Worm (Caenorhabditis elegans) whole organism, L1 larva: Measurements from ENCODE around the gene F11G11.14.
A peak's percentile ranks its signal among the peaks of the same experiment; 100 is the strongest.

ENCODE experiments used
- C04F5.9 ChIP-seq: sonication (generic microtip); optimal IDR thresholded peaks from 2 replicates; lab custom pipeline; 2016; ENCODE audit warnings: missing genetic modification characterization, missing compliant biosample characterization
- F16B12.6 ChIP-seq: fragments of 150-350 bp; optimal IDR thresholded peaks from 2 replicates; lab custom pipeline; 2014; ENCODE audit warnings: missing biosample characterization, missing genetic modification characterization
- Y116A8C.19 ChIP-seq: sonication (generic microtip); optimal IDR thresholded peaks from 2 replicates; lab custom pipeline; 2016; ENCODE audit warnings: missing compliant biosample characterization, missing genetic modification characterization, borderline replicate concordance
- aha-1 ChIP-seq: fragments of 150-350 bp; optimal IDR thresholded peaks from 2 replicates; lab custom pipeline; 2014; ENCODE audit warnings: missing biosample characterization, missing genetic modification characterization
- alr-1 ChIP-seq: fragments of 200-800 bp; sonication (Bioruptor generic); optimal IDR thresholded peaks from 2 replicates; lab custom pipeline; 2018; ENCODE audit warnings: borderline replicate concordance, mild to moderate bottlenecking, missing genetic modification characterization, missing compliant biosample characterization
- aly-2 ChIP-seq: fragments of 150-350 bp; optimal IDR thresholded peaks from 2 replicates; lab custom pipeline; 2014; ENCODE audit warnings: missing biosample characterization, missing genetic modification characterization
- ceh-63 ChIP-seq: fragments of 200-800 bp; sonication (Bioruptor generic); optimal IDR thresholded peaks from 2 replicates; lab custom pipeline; 2018; ENCODE audit warnings: mild to moderate bottlenecking, missing genetic modification characterization, missing compliant biosample characterization
- ceh-82 ChIP-seq, 3 experiments: fragments of 150-350 bp in 1 of 3; sonication (generic microtip) in 2 of 3; optimal IDR thresholded peaks; 2 replicates each; lab custom pipeline; 2014 to 2017; ENCODE audit warnings: missing biosample characterization in 3 of 3, missing genetic modification characterization in 3 of 3
- ceh-88 ChIP-seq: fragments of 200-800 bp; sonication (Bioruptor generic); IDR thresholded peaks from 2 replicates; pipeline ENCODE4 v1.3.6; 2022; ENCODE audit warnings: missing genetic modification characterization, missing compliant biosample characterization
- ces-1 ChIP-seq: fragments of 150-350 bp; optimal IDR thresholded peaks from 2 replicates; lab custom pipeline; 2014; ENCODE audit warnings: missing biosample characterization, missing genetic modification reagents, missing genetic modification characterization
- dpl-1 ChIP-seq, 3 experiments: fragments of 150-350 bp in 2 of 3; sonication (generic microtip) in 1 of 3; optimal IDR thresholded peaks; 2 replicates each; lab custom pipeline; 2014 to 2017; ENCODE audit warnings: missing biosample characterization in 3 of 3, missing genetic modification characterization in 3 of 3, missing genetic modification reagents in 3 of 3
- dsc-1 ChIP-seq: sonication (generic microtip); optimal IDR thresholded peaks from 2 replicates; lab custom pipeline; 2016; ENCODE audit warnings: mild to moderate bottlenecking, missing genetic modification characterization, missing compliant biosample characterization
- efl-1 ChIP-seq, 4 experiments: fragments of 150-350 bp; optimal IDR thresholded peaks in 3 of 4; peaks in 1 of 4; 1 replicate in 1 of 4; 2 replicates in 3 of 4; lab custom pipeline; 2014; ENCODE audit warnings: missing biosample characterization in 2 of 4, missing genetic modification characterization in 2 of 4, missing genetic modification reagents in 2 of 4
- elt-2 ChIP-seq: sonication (generic microtip); optimal IDR thresholded peaks from 2 replicates; lab custom pipeline; 2016; ENCODE audit warnings: missing genetic modification characterization, mild to moderate bottlenecking, inconsistent platforms, missing compliant biosample characterization, missing genetic modification reagents
- elt-3 ChIP-seq, 6 experiments: fragments of 150-350 bp in 1 of 6; sonication (generic microtip); optimal IDR thresholded peaks; 2 replicates each; lab custom pipeline; 2017 to 2018; ENCODE audit warnings: missing biosample characterization in 6 of 6, missing genetic modification characterization in 6 of 6, inconsistent platforms in 1 of 6
- fkh-10 ChIP-seq: sonication (generic microtip); optimal IDR thresholded peaks from 2 replicates; lab custom pipeline; 2017; ENCODE audit warnings: missing biosample characterization, missing genetic modification reagents, missing genetic modification characterization
- fkh-4 ChIP-seq: sonication (generic microtip); optimal IDR thresholded peaks from 2 replicates; lab custom pipeline; 2016; ENCODE audit warnings: missing compliant biosample characterization, missing genetic modification characterization, borderline replicate concordance
- fkh-8 ChIP-seq: sonication (generic microtip); optimal IDR thresholded peaks from 2 replicates; lab custom pipeline; 2016; ENCODE audit warnings: mild to moderate bottlenecking, missing genetic modification characterization, missing compliant biosample characterization
- grh-1 ChIP-seq: fragments of 200-800 bp; sonication (Bioruptor generic); IDR thresholded peaks from 2 replicates; pipeline ENCODE4 v1.3.6; 2022; ENCODE audit warnings: missing genetic modification reagents, missing genetic modification characterization, missing compliant biosample characterization
- hlh-4 ChIP-seq: sonication (generic microtip); optimal IDR thresholded peaks from 2 replicates; lab custom pipeline; 2016; ENCODE audit warnings: mild to moderate bottlenecking, missing genetic modification characterization, missing compliant biosample characterization
- hpl-2 ChIP-seq: fragments of 150-350 bp; optimal IDR thresholded peaks from 2 replicates; lab custom pipeline; 2014; ENCODE audit warnings: missing biosample characterization, missing genetic modification reagents, missing genetic modification characterization
- isw-1 ChIP-seq: fragments of 200-800 bp; sonication (Bioruptor generic); IDR thresholded peaks from 2 replicates; pipeline ENCODE4 v1.3.6; 2022; ENCODE audit warnings: missing genetic modification characterization, missing compliant biosample characterization
- jun-1 ChIP-seq: fragments of 150-350 bp; optimal IDR thresholded peaks from 2 replicates; lab custom pipeline; 2014; ENCODE audit warnings: missing biosample characterization, missing genetic modification reagents, missing genetic modification characterization
- lin-14 ChIP-seq: fragments of 200-800 bp; sonication (Bioruptor generic); optimal IDR thresholded peaks from 2 replicates; lab custom pipeline; 2018; ENCODE audit warnings: mild to moderate bottlenecking, missing genetic modification characterization, moderate library complexity, missing compliant biosample characterization
- lin-39 ChIP-seq: fragments of 150-350 bp; optimal IDR thresholded peaks from 2 replicates; lab custom pipeline; 2014; ENCODE audit warnings: missing biosample characterization, missing genetic modification reagents, missing genetic modification characterization
- lsy-2 ChIP-seq, 2 experiments: fragments of 150-350 bp; optimal IDR thresholded peaks; 2 replicates each; lab custom pipeline; 2014; ENCODE audit warnings: missing biosample characterization in 2 of 2, missing genetic modification characterization in 2 of 2
- mab-9 ChIP-seq: fragments of 200-800 bp; sonication (Bioruptor generic); IDR thresholded peaks from 2 replicates; pipeline ENCODE4 v1.3.6; 2022; ENCODE audit warnings: missing genetic modification reagents, missing genetic modification characterization, missing compliant biosample characterization
- nhr-11 ChIP-seq: fragments of 150-350 bp; optimal IDR thresholded peaks from 2 replicates; lab custom pipeline; 2014; ENCODE audit warnings: missing biosample characterization, missing genetic modification characterization
- nhr-12 ChIP-seq: sonication (generic microtip); optimal IDR thresholded peaks from 2 replicates; lab custom pipeline; 2017; ENCODE audit warnings: missing biosample characterization, missing genetic modification characterization
- nhr-19 ChIP-seq: fragments of 200-800 bp; sonication (Bioruptor generic); conservative IDR thresholded peaks from 2 replicates; pipeline ENCODE4 v1.3.6; 2022; ENCODE audit warnings: missing genetic modification characterization, missing compliant biosample characterization
- nhr-20 ChIP-seq: sonication (generic microtip); optimal IDR thresholded peaks from 2 replicates; lab custom pipeline; 2016; ENCODE audit warnings: mild to moderate bottlenecking, missing genetic modification characterization, missing compliant biosample characterization
- nhr-237 ChIP-seq: fragments of 150-350 bp; optimal IDR thresholded peaks from 2 replicates; lab custom pipeline; 2014; ENCODE audit warnings: missing biosample characterization, missing genetic modification characterization
- nhr-76 ChIP-seq: sonication (generic microtip); optimal IDR thresholded peaks from 2 replicates; lab custom pipeline; 2017; ENCODE audit warnings: missing biosample characterization, missing genetic modification characterization
- nhr-84 ChIP-seq: sonication (generic microtip); optimal IDR thresholded peaks from 2 replicates; lab custom pipeline; 2017; ENCODE audit warnings: missing biosample characterization, missing genetic modification characterization
- nhr-90 ChIP-seq: sonication (generic microtip); optimal IDR thresholded peaks from 2 replicates; lab custom pipeline; 2016; ENCODE audit warnings: mild to moderate bottlenecking, missing genetic modification characterization, missing compliant biosample characterization; ENCODE audit not compliant: poor library complexity
- pqm-1 ChIP-seq: sonication (generic microtip); optimal IDR thresholded peaks from 3 replicates; lab custom pipeline; 2017; ENCODE audit warnings: missing biosample characterization, missing genetic modification characterization
- rnt-1 ChIP-seq: sonication (generic microtip); optimal IDR thresholded peaks from 2 replicates; lab custom pipeline; 2016; ENCODE audit warnings: mild to moderate bottlenecking, missing genetic modification characterization, moderate library complexity, missing compliant biosample characterization
- snu-23 ChIP-seq: sonication (generic microtip); optimal IDR thresholded peaks from 2 replicates; lab custom pipeline; 2016; ENCODE audit warnings: missing genetic modification characterization, missing compliant biosample characterization
- sox-4 ChIP-seq: sonication (generic microtip); optimal IDR thresholded peaks from 2 replicates; lab custom pipeline; 2016; ENCODE audit warnings: missing genetic modification characterization, missing compliant biosample characterization
- sptf-1 ChIP-seq: fragments of 150-350 bp; optimal IDR thresholded peaks from 2 replicates; lab custom pipeline; 2014; ENCODE audit warnings: missing biosample characterization, missing genetic modification characterization
- sup-37 ChIP-seq: fragments of 200-800 bp; sonication (Bioruptor generic); optimal IDR thresholded peaks from 2 replicates; lab custom pipeline; 2018; ENCODE audit warnings: mild to moderate bottlenecking, missing genetic modification characterization, missing compliant biosample characterization
- swsn-7 ChIP-seq: sonication (generic microtip); optimal IDR thresholded peaks from 2 replicates; lab custom pipeline; 2016; ENCODE audit warnings: missing genetic modification characterization, missing compliant biosample characterization
- tlp-1 ChIP-seq: fragments of 150-350 bp; optimal IDR thresholded peaks from 2 replicates; lab custom pipeline; 2014; ENCODE audit warnings: missing biosample characterization, missing genetic modification characterization
- unc-30 ChIP-seq: sonication (generic microtip); optimal IDR thresholded peaks from 2 replicates; lab custom pipeline; 2017; ENCODE audit warnings: missing biosample characterization, missing genetic modification characterization
- unc-62 ChIP-seq: fragments of 150-350 bp; optimal IDR thresholded peaks from 2 replicates; lab custom pipeline; 2014; ENCODE audit warnings: missing biosample characterization, missing genetic modification reagents, missing genetic modification characterization
- unc-86 ChIP-seq: sonication (generic microtip); optimal IDR thresholded peaks from 2 replicates; lab custom pipeline; 2016; ENCODE audit warnings: missing genetic modification characterization, missing compliant biosample characterization
- unc-98 ChIP-seq: fragments of 200-800 bp; sonication (Bioruptor generic); IDR thresholded peaks from 2 replicates; pipeline ENCODE4 v1.3.6; 2022; ENCODE audit warnings: missing genetic modification characterization, missing compliant biosample characterization
- vab-15 ChIP-seq: sonication (generic microtip); optimal IDR thresholded peaks from 2 replicates; lab custom pipeline; 2017; ENCODE audit warnings: missing genotype, mild to moderate bottlenecking, missing genetic modification characterization, missing compliant biosample characterization
- zag-1 ChIP-seq: fragments of 150-350 bp; optimal IDR thresholded peaks from 2 replicates; lab custom pipeline; 2014; ENCODE audit warnings: missing biosample characterization, missing genetic modification characterization
- zip-4 ChIP-seq: fragments of 200-800 bp; sonication (Bioruptor generic); optimal IDR thresholded peaks from 2 replicates; lab custom pipeline; 2018; ENCODE audit warnings: mild to moderate bottlenecking, missing genetic modification characterization, moderate library complexity, missing compliant biosample characterization
- ztf-4 ChIP-seq: fragments of 150-350 bp; optimal IDR thresholded peaks from 2 replicates; lab custom pipeline; 2014; ENCODE audit warnings: missing biosample characterization, missing genetic modification characterization

The F11G11.14 gene

DNA sequence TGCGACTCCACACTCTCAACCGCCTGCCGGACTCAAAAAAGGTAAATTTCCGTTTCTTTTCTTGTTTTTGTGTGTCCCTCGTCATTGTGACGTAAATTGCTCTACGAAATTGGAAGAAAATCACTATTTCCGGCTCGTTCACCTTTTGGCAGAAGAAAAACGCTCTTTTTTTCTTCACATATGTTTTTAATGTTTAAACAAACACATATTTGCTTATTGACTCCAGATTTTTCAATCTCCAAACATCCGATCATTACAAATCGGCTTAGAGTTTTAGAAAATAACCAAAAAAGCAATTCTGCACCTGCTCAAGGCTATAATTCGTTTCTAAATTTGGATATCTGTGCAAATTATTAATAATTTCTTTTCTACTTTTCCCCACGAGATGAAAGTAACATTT lies 42.4 kb downstream of the F11G11.14 start:
- no peak for TF ChIP-seq ces-1
- TF ChIP-seq elt-3 (tag; optimal IDR thresholded peaks at IDR 0.05; lab: Kevin White, UChicago), result no peak
- no peak for TF ChIP-seq fkh-10
- no peak for TF ChIP-seq unc-98 (GFP tag; lab: Robert Waterston, UW)
- TF ChIP-seq dsc-1 (tag; lab: Kevin White, UChicago), result peak; percentile 92
- TF ChIP-seq ceh-63 (GFP tag; lab: Kevin White, UChicago), result no peak
- TF ChIP-seq nhr-90, result no peak
- no peak for TF ChIP-seq nhr-19 (GFP tag; lab: Robert Waterston, UW)
- TF ChIP-seq hlh-4 (tag; lab: Kevin White, UChicago), result no peak
- no peak for TF ChIP-seq C04F5.9 (tag; lab: Kevin White, UChicago)
- TF ChIP-seq hpl-2, result no peak
- no peak for TF ChIP-seq pqm-1 (tag; lab: Kevin White, UChicago)
- TF ChIP-seq lin-39 (tag; lab: Kevin White, UChicago), result no peak
- TF ChIP-seq unc-62 (GFP tag; lab: Kevin White, UChicago), result no peak
- TF ChIP-seq F16B12.6 (tag; lab: Kevin White, UChicago), result no peak
- TF ChIP-seq fkh-4, result peak; percentile 77
- TF ChIP-seq swsn-7 (tag; lab: Kevin White, UChicago), result no peak

DNA sequence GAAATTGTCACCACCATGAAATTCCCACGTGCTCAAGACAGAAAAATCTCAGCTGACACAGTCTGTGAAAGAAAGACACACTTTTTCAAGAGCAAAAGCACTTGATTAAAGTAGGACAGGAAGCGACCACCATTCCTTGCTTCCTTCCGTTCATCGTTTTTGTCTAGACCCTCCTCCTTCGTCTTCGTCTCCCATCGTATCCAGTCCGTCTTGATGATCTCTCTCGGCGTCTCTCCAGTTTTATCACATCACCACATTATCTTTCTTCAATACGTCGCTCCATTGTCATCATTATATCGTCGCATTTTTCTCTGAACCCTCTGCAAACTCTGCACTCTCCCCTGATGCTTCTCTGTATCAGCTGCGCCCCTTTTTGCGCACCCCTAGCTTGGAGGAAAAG lies 44.7 kb downstream of the F11G11.14 start:
- TF ChIP-seq nhr-84 (tag; lab: Kevin White, UChicago), result no peak
- TF ChIP-seq zip-4, result no peak
- TF ChIP-seq lin-39 (tag; lab: Kevin White, UChicago), result no peak
- TF ChIP-seq pqm-1 (tag; lab: Kevin White, UChicago), result no peak
- TF ChIP-seq aly-2 (tag; lab: Kevin White, UChicago), result no peak
- TF ChIP-seq snu-23 (GFP tag; lab: Kevin White, UChicago), result peak; percentile 14
- TF ChIP-seq ztf-4 (tag; lab: Kevin White, UChicago), result no peak
- TF ChIP-seq nhr-237 (tag; lab: Kevin White, UChicago), result no peak
- no peak for TF ChIP-seq ceh-82 (tag; optimal IDR thresholded peaks at IDR 0.05; lab: Kevin White, UChicago)
- TF ChIP-seq ceh-88 (GFP tag; lab: Robert Waterston, UW), result no peak
- TF ChIP-seq sox-4 (tag; lab: Kevin White, UChicago), result no peak
- TF ChIP-seq Y116A8C.19 (tag; lab: Kevin White, UChicago), result no peak
- TF ChIP-seq aha-1, result no peak
- no peak for TF ChIP-seq F16B12.6 (tag; lab: Kevin White, UChicago)
- no peak for TF ChIP-seq isw-1 (GFP tag; lab: Robert Waterston, UW)
- peak; percentile 11 to 20 for TF ChIP-seq efl-1 (optimal IDR thresholded peaks at IDR 0.05; lab: Kevin White, UChicago)
- peak in 1 of 2 experiments; percentile 86 for TF ChIP-seq efl-1 (GFP tag; optimal IDR thresholded peaks at IDR 0.05 in 1 of 2; lab: Kevin White, UChicago)
- TF ChIP-seq nhr-20 (tag; lab: Kevin White, UChicago), result no peak
- TF ChIP-seq unc-86 (tag; lab: Kevin White, UChicago), result peak; percentile 13
- no peak for TF ChIP-seq sptf-1
- no peak for TF ChIP-seq hlh-4 (tag; lab: Kevin White, UChicago)
- no peak for TF ChIP-seq jun-1 (tag; lab: Kevin White, UChicago)
- peak in 1 of 3 experiments; percentile 2 for TF ChIP-seq dpl-1 (GFP tag; optimal IDR thresholded peaks at IDR 0.05; lab: Kevin White, UChicago)
- no peak for TF ChIP-seq sup-37 (GFP tag; lab: Kevin White, UChicago)
- peak; percentile 42 for TF ChIP-seq rnt-1 (tag; lab: Kevin White, UChicago)
- TF ChIP-seq tlp-1 (tag; lab: Kevin White, UChicago), result no peak
- no peak for TF ChIP-seq vab-15 (tag; lab: Kevin White, UChicago)
- no peak for TF ChIP-seq nhr-12 (tag; lab: Kevin White, UChicago)
- TF ChIP-seq ces-1, result no peak
- TF ChIP-seq nhr-76 (tag; lab: Kevin White, UChicago), result no peak
- TF ChIP-seq fkh-8 (tag; lab: Kevin White, UChicago), result peak; percentile 54
- TF ChIP-seq elt-2 (tag; lab: Kevin White, UChicago), result no peak
- no peak for TF ChIP-seq C04F5.9 (tag; lab: Kevin White, UChicago)
- TF ChIP-seq lin-14, result peak; percentile 77
- no peak for TF ChIP-seq hpl-2
- TF ChIP-seq grh-1 (GFP tag; lab: Robert Waterston, UW), result no peak
- no peak for TF ChIP-seq zag-1 (tag; lab: Kevin White, UChicago)
- no peak for TF ChIP-seq unc-30 (tag; lab: Kevin White, UChicago)
- TF ChIP-seq alr-1, result no peak
- TF ChIP-seq nhr-11 (tag; lab: Kevin White, UChicago), result no peak
- TF ChIP-seq lsy-2 (tag; optimal IDR thresholded peaks at IDR 0.05; lab: Kevin White, UChicago), result peak in 1 of 2 experiments; percentile 5
- no peak for TF ChIP-seq mab-9 (GFP tag; lab: Robert Waterston, UW)
